Worm (Caenorhabditis elegans): ENCODE results near the gene hrpk-2.
A peak's percentile ranks its signal among the peaks of the same experiment; 100 is the strongest.

hrpk-2 gene

ce11 chrIII:7952077-7952765 is 34.7 kb upstream of the hrpk-2 start, which contains the start of gene C29E4.15:
Gene C29E4.15 (plus strand): TSS chrIII:7952623.
- peak; percentile 15 for TF ChIP-seq F13H6.1 (tag; optimal IDR thresholded peaks at IDR 0.05)
- TF ChIP-seq gmeb-1 (tag; optimal IDR thresholded peaks at IDR 0.05) = peak; percentile 60
- TF ChIP-seq nhr-77 (tag; optimal IDR thresholded peaks at IDR 0.05) = no peak
- peak; percentile 87 for TF ChIP-seq crh-2 (tag; optimal IDR thresholded peaks at IDR 0.05)
- no peak for TF ChIP-seq peb-1 (tag; optimal IDR thresholded peaks at IDR 0.05)
- no peak for TF ChIP-seq ZK546.5 (tag; optimal IDR thresholded peaks at IDR 0.05)
- TF ChIP-seq unc-55 (GFP tag; optimal IDR thresholded peaks at IDR 0.05) = peak; percentile 83
- peak; percentile 27 to 80 for TF ChIP-seq lsy-2 (tag; optimal IDR thresholded peaks at IDR 0.05)
- TF ChIP-seq unc-62 (GFP tag; optimal IDR thresholded peaks at IDR 0.05) = no peak
- TF ChIP-seq nhr-129 (tag; optimal IDR thresholded peaks at IDR 0.05) = peak; percentile 6
- TF ChIP-seq C34F6.9 (tag; optimal IDR thresholded peaks at IDR 0.05) = peak; percentile 63

DNA sequence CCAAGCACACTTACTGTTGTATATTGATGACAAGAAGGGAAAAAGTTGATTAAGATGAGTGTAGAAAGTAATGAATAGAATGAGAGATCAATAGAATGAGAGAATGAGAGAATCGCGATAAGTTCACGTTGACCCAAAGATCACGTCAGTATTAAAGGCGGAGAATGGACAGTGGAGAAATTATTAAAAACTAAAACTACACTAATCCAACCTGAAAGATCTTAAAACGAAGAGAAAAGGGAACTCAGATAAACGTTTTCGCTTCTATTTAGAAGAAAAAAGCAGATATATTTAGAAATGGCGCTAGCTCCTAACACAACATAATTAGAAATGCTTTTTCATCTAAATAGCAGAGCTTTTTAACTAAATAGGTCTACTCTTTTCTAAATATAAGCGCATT is 33.7 kb upstream of the hrpk-2 start, which contains the start of gene let-754:
let-754 (minus strand) TSS at position 101 of the 400 bp plus-strand sequence.
- TF ChIP-seq elt-3 (tag; optimal IDR thresholded peaks at IDR 0.05) (no peak), peb-1 (tag; optimal IDR thresholded peaks at IDR 0.05) (no peak), Y55F3AM.14 (GFP tag; optimal IDR thresholded peaks at IDR 0.05) (no peak), nhr-11 (tag; optimal IDR thresholded peaks at IDR 0.05) (no peak), ama-1 (optimal IDR thresholded peaks at IDR 0.05) (no peak), unc-62 (GFP tag; optimal IDR thresholded peaks at IDR 0.05) (no peak), unc-55 (GFP tag; optimal IDR thresholded peaks at IDR 0.05) (no peak), snpc-4 (tag; optimal IDR thresholded peaks at IDR 0.05) (no peak), lin-39 (tag; optimal IDR thresholded peaks at IDR 0.05) (no peak), nhr-129 (tag; optimal IDR thresholded peaks at IDR 0.05) (no peak), nhr-12 (tag; optimal IDR thresholded peaks at IDR 0.05) (no peak), nhr-77 (tag; optimal IDR thresholded peaks at IDR 0.05) (no peak), unc-39 (tag; optimal IDR thresholded peaks at IDR 0.05) (no peak), zag-1 (tag; optimal IDR thresholded peaks at IDR 0.05) (no peak), mdl-1 (tag; optimal IDR thresholded peaks at IDR 0.05) (no peak)

DNA sequence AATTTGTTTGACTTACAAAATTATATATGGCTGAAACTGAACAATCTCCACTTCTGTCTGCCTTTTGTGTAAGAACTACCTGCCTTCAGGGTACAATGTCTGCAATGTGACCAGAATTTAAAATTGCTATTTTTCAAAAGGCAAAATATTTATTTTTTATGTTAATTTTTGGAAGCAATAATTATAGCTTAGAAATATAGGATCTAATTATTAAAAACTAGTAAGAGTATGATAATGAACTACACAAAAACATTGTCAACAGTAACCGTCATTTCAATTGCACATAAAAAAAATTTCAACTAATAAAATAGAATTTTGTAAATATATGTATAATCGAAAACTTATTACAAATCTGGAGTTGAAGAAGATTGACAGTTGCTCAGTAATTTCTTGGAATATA is 30.0 kb upstream of the hrpk-2 start, which contains the start of gene C29E4.9:
C29E4.9 (minus strand) TSS at position 101 of the 400 bp plus-strand sequence.
- TF ChIP-seq unc-55 (GFP tag; optimal IDR thresholded peaks at IDR 0.05) (no peak), ceh-16 (tag; optimal IDR thresholded peaks at IDR 0.05) (no peak), nhr-12 (tag; optimal IDR thresholded peaks at IDR 0.05) (no peak), lin-11 (tag; optimal IDR thresholded peaks at IDR 0.05) (no peak), nhr-11 (tag; optimal IDR thresholded peaks at IDR 0.05) (no peak), F13H6.1 (tag; optimal IDR thresholded peaks at IDR 0.05) (no peak), elt-1 (tag; optimal IDR thresholded peaks at IDR 0.05) (no peak), lin-39 (tag; optimal IDR thresholded peaks at IDR 0.05) (no peak), dmd-4 (tag; optimal IDR thresholded peaks at IDR 0.05) (no peak), nhr-10 (tag; optimal IDR thresholded peaks at IDR 0.05) (no peak), sma-3 (GFP tag; optimal IDR thresholded peaks at IDR 0.05) (no peak), sem-4 (tag; optimal IDR thresholded peaks at IDR 0.05) (no peak), sma-9 (GFP tag; optimal IDR thresholded peaks at IDR 0.05) (no peak), sma-9 (tag; optimal IDR thresholded peaks at IDR 0.05) (no peak), nhr-21 (tag; optimal IDR thresholded peaks at IDR 0.05) (no peak), alr-1 (tag; optimal IDR thresholded peaks at IDR 0.05) (no peak), blmp-1 (tag; optimal IDR thresholded peaks at IDR 0.05; ENCODE audit: insufficient read depth) (no peak), lin-13 (GFP tag; optimal IDR thresholded peaks at IDR 0.05) (no peak), nhr-25 (tag; optimal IDR thresholded peaks at IDR 0.05) (no peak)

DNA sequence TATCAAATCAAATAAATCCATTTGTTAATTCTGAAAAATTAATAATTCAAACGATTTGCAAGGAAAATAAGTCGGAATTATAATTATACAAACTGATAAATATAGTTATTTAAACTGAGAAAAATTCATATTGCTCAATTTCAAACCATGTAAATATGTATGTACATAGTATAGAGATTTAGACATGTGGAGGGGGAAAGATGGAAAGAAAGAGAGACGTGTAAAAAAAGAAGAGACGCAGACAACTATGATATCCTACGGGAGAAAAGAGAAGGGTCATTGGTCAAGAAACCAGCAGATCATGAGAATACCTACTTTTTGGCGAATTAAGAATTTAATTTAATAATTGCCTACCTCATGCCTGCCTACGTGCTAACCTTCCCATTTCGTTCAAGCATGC is 28.8 kb upstream of the hrpk-2 start, which contains the start of gene C29E4.11:
C29E4.11 (minus strand) TSS at position 30 of the 400 bp plus-strand sequence.
- TF ChIP-seq aly-2 (tag; optimal IDR thresholded peaks at IDR 0.05) (no peak), unc-39 (tag; optimal IDR thresholded peaks at IDR 0.05) (no peak), gmeb-1 (tag; optimal IDR thresholded peaks at IDR 0.05) (no peak), elt-3 (tag; optimal IDR thresholded peaks at IDR 0.05) (no peak), unc-55 (GFP tag; optimal IDR thresholded peaks at IDR 0.05) (peak; percentile 40), dmd-4 (tag; optimal IDR thresholded peaks at IDR 0.05) (no peak), lin-39 (tag; optimal IDR thresholded peaks at IDR 0.05) (no peak), ZK546.5 (tag; optimal IDR thresholded peaks at IDR 0.05) (no peak), mdl-1 (tag; optimal IDR thresholded peaks at IDR 0.05) (no peak), Y55F3AM.14 (GFP tag; optimal IDR thresholded peaks at IDR 0.05) (no peak), lin-13 (GFP tag; optimal IDR thresholded peaks at IDR 0.05) (no peak), fos-1 (tag; optimal IDR thresholded peaks at IDR 0.05) (no peak), ceh-16 (tag; optimal IDR thresholded peaks at IDR 0.05) (no peak), crh-2 (tag; optimal IDR thresholded peaks at IDR 0.05) (no peak), lsy-2 (tag; optimal IDR thresholded peaks at IDR 0.05) (peak in 1 of 2 experiments; percentile 40), nhr-129 (tag; optimal IDR thresholded peaks at IDR 0.05) (no peak), C34F6.9 (tag; optimal IDR thresholded peaks at IDR 0.05) (peak; percentile 74), alr-1 (tag; optimal IDR thresholded peaks at IDR 0.05) (no peak), skn-1 (tag; optimal IDR thresholded peaks at IDR 0.05) (no peak)

All from whole organism, L2 larva.